Fruit fly (Drosophila melanogaster) whole organism, wandering third instar larva: ENCODE results near the gene CG46427.
A peak's percentile ranks its signal among the peaks of the same experiment; 100 is the strongest.

Source experiments
- Abd-B ChIP-seq: fragments of >200 bp; optimal IDR thresholded peaks from 2 replicates; lab custom pipeline; 2017; ENCODE audit warnings: missing biosample characterization, missing genetic modification characterization
- CG32264 ChIP-seq: fragments of 200-800 bp; sonication (Bioruptor generic); optimal IDR thresholded peaks from 2 replicates; lab custom pipeline; 2016; ENCODE audit warnings: missing biosample characterization, missing genetic modification characterization
- CG9705 ChIP-seq: fragments of 200-800 bp; sonication (Bioruptor generic); optimal IDR thresholded peaks from 2 replicates; lab custom pipeline; 2018; ENCODE audit warnings: missing biosample characterization, mild to moderate bottlenecking, missing genetic modification characterization
- CrebA ChIP-seq: fragments of 200-800 bp; sonication (Bioruptor generic); optimal IDR thresholded peaks from 2 replicates; lab custom pipeline; 2016; ENCODE audit warnings: missing biosample characterization, mild to moderate bottlenecking, missing genetic modification characterization, borderline replicate concordance
- Dfd ChIP-seq: fragments of >200 bp; optimal IDR thresholded peaks from 2 replicates; lab custom pipeline; 2017; ENCODE audit warnings: missing biosample characterization, missing genetic modification characterization
- Dif ChIP-seq: fragments of 200-275, 200-300 bp; sonication (Bioruptor generic); optimal IDR thresholded peaks from 2 replicates; lab custom pipeline; 2018; ENCODE audit warnings: missing biosample characterization, missing genetic modification characterization; ENCODE audit not compliant: partially characterized antibody
- GATAd ChIP-seq: sonication (Bioruptor generic); optimal IDR thresholded peaks from 2 replicates; lab custom pipeline; 2016; ENCODE audit warnings: missing biosample characterization, missing genetic modification characterization
- HLH106 ChIP-seq: fragments of 200-800 bp; optimal IDR thresholded peaks from 3 replicates; lab custom pipeline; 2019; ENCODE audit warnings: missing biosample characterization, mild to moderate bottlenecking, missing genetic modification characterization, moderate library complexity
- Hnf4 ChIP-seq: fragments of 200-800 bp; sonication (Bioruptor generic); optimal IDR thresholded peaks from 2 replicates; lab custom pipeline; 2016; ENCODE audit warnings: missing biosample characterization, mild to moderate bottlenecking, missing genetic modification characterization
- Hr78 ChIP-seq: fragments of >200 bp; optimal IDR thresholded peaks from 2 replicates; lab custom pipeline; 2017; ENCODE audit warnings: missing biosample characterization, missing genetic modification characterization
- Hr83 ChIP-seq: fragments of 200-300 bp; sonication (Bioruptor generic); optimal IDR thresholded peaks from 2 replicates; lab custom pipeline; 2016; ENCODE audit warnings: missing biosample characterization, mild to moderate bottlenecking, missing genetic modification characterization, moderate library complexity; ENCODE audit not compliant: poor library complexity, severe bottlenecking
- Jra ChIP-seq: sonication (Bioruptor generic); optimal IDR thresholded peaks from 2 replicates; lab custom pipeline; 2016; ENCODE audit warnings: missing biosample characterization, missing genetic modification characterization
- Mio ChIP-seq: sonication (Bioruptor generic); optimal IDR thresholded peaks from 2 replicates; lab custom pipeline; 2016; ENCODE audit warnings: missing biosample characterization, missing genetic modification characterization
- Myc ChIP-seq: fragments of >200 bp; optimal IDR thresholded peaks from 2 replicates; lab custom pipeline; 2017
- N ChIP-seq: fragments of >200 bp; optimal IDR thresholded peaks from 2 replicates; lab custom pipeline; 2018; ENCODE audit warnings: missing biosample characterization, missing external identifiers, missing genetic modification characterization
- OdsH ChIP-seq: fragments of 200-800 bp; sonication (Bioruptor generic); optimal IDR thresholded peaks from 2 replicates; lab custom pipeline; 2016; ENCODE audit warnings: missing biosample characterization, mild to moderate bottlenecking, missing genetic modification characterization
- Rel ChIP-seq, 2 experiments: fragments of 200-800 bp; sonication (Bioruptor generic) in 1 of 2; optimal IDR thresholded peaks; 2 replicates in 1 of 2; 3 replicates in 1 of 2; lab custom pipeline; 2016 to 2019; ENCODE audit warnings: mild to moderate bottlenecking in 2 of 2, missing biosample characterization in 2 of 2, missing genetic modification characterization in 2 of 2, moderate library complexity in 1 of 2
- Sp1 ChIP-seq: fragments of 200-800 bp; sonication (Bioruptor generic); optimal IDR thresholded peaks from 3 replicates; lab custom pipeline; 2019; ENCODE audit warnings: missing biosample characterization, mild to moderate bottlenecking, missing genetic modification characterization, moderate library complexity
- Vsx2 ChIP-seq: fragments of 200-300, 225-300 bp; sonication (Bioruptor generic); optimal IDR thresholded peaks from 2 replicates; lab custom pipeline; 2018; ENCODE audit warnings: missing biosample characterization, missing genetic modification characterization; ENCODE audit not compliant: partially characterized antibody
- br ChIP-seq: fragments of 200-800 bp; sonication (Bioruptor generic); optimal IDR thresholded peaks from 2 replicates; lab custom pipeline; 2016; ENCODE audit warnings: missing biosample characterization, missing genetic modification characterization
- brk ChIP-seq: fragments of 200-800 bp; sonication (Bioruptor generic); optimal IDR thresholded peaks from 2 replicates; lab custom pipeline; 2016; ENCODE audit warnings: missing biosample characterization, mild to moderate bottlenecking, missing genetic modification characterization
- dl ChIP-seq, 2 experiments: fragments of 175-275, 200-275 bp in 1 of 2; fragments of 200-275 bp in 1 of 2; sonication (Bioruptor generic); optimal IDR thresholded peaks; lab custom pipeline; 2018; ENCODE audit warnings: mild to moderate bottlenecking in 2 of 2, missing biosample characterization in 2 of 2, missing genetic modification characterization in 2 of 2, moderate library complexity in 2 of 2; ENCODE audit not compliant: partially characterized antibody in 2 of 2, insufficient read depth in 1 of 2
- dmrt93B ChIP-seq: fragments of 200-800 bp; sonication (Bioruptor generic); optimal IDR thresholded peaks from 2 replicates; lab custom pipeline; 2018; ENCODE audit warnings: missing biosample characterization, mild to moderate bottlenecking, missing genetic modification characterization
- dsf ChIP-seq: sonication (Bioruptor generic); optimal IDR thresholded peaks from 2 replicates; lab custom pipeline; 2016; ENCODE audit warnings: missing biosample characterization, missing genetic modification characterization, borderline replicate concordance
- ey ChIP-seq: fragments of 200-800 bp; sonication (Bioruptor generic); optimal IDR thresholded peaks from 2 replicates; lab custom pipeline; 2016; ENCODE audit warnings: missing biosample characterization, missing genetic modification characterization
- foxo ChIP-seq, 2 experiments: fragments of 200-800 bp; sonication (Bioruptor generic); optimal IDR thresholded peaks; 2 replicates in 1 of 2; 3 replicates in 1 of 2; lab custom pipeline; 2016 to 2017; ENCODE audit warnings: missing biosample characterization in 2 of 2, missing genetic modification characterization in 2 of 2
- fru ChIP-seq: fragments of 200-800 bp; sonication (Bioruptor generic); optimal IDR thresholded peaks from 3 replicates; lab custom pipeline; 2016; ENCODE audit warnings: missing biosample characterization, mild to moderate bottlenecking, missing genetic modification characterization
- h ChIP-seq: fragments of 200-800 bp; sonication (Bioruptor generic); optimal IDR thresholded peaks from 3 replicates; lab custom pipeline; 2016; ENCODE audit warnings: missing biosample characterization, mild to moderate bottlenecking, missing genetic modification characterization
- jim ChIP-seq: fragments of 175-275, 200-325 bp; sonication (Bioruptor generic); optimal IDR thresholded peaks from 2 replicates; lab custom pipeline; 2016; ENCODE audit warnings: missing biosample characterization, mild to moderate bottlenecking, missing genetic modification characterization
- lola ChIP-seq: fragments of >200 bp; optimal IDR thresholded peaks from 2 replicates; lab custom pipeline; 2017; ENCODE audit warnings: missing biosample characterization, missing genetic modification characterization
- pan ChIP-seq: fragments of >200 bp; optimal IDR thresholded peaks from 2 replicates; lab custom pipeline; 2017
- psq ChIP-seq: fragments of 200-800 bp; sonication (Bioruptor generic); optimal IDR thresholded peaks from 3 replicates; lab custom pipeline; 2017; ENCODE audit warnings: missing biosample characterization, mild to moderate bottlenecking, missing genetic modification characterization, moderate library complexity
- rgr ChIP-seq: fragments of 200-800 bp; sonication (Bioruptor generic); optimal IDR thresholded peaks from 3 replicates; lab custom pipeline; 2016; ENCODE audit warnings: missing biosample characterization, mild to moderate bottlenecking, missing genetic modification characterization
- sage ChIP-seq: fragments of 200-800 bp; sonication (Bioruptor generic); optimal IDR thresholded peaks from 2 replicates; lab custom pipeline; 2016; ENCODE audit warnings: missing biosample characterization, mild to moderate bottlenecking, missing genetic modification characterization
- sv ChIP-seq: fragments of 200-800 bp; sonication (Bioruptor generic); optimal IDR thresholded peaks from 3 replicates; lab custom pipeline; 2016; ENCODE audit warnings: missing biosample characterization, missing genetic modification characterization
- tai ChIP-seq: sonication (Bioruptor generic); optimal IDR thresholded peaks from 2 replicates; lab custom pipeline; 2016; ENCODE audit warnings: missing biosample characterization, missing genetic modification characterization
- usp ChIP-seq: fragments of >200 bp; optimal IDR thresholded peaks from 2 replicates; lab custom pipeline; 2017; ENCODE audit warnings: missing biosample characterization, missing genetic modification characterization
- woc ChIP-seq: sonication (Bioruptor generic); optimal IDR thresholded peaks from 2 replicates; lab custom pipeline; 2016; ENCODE audit warnings: missing biosample characterization, mild to moderate bottlenecking, missing genetic modification characterization

CG46427 gene

DNA sequence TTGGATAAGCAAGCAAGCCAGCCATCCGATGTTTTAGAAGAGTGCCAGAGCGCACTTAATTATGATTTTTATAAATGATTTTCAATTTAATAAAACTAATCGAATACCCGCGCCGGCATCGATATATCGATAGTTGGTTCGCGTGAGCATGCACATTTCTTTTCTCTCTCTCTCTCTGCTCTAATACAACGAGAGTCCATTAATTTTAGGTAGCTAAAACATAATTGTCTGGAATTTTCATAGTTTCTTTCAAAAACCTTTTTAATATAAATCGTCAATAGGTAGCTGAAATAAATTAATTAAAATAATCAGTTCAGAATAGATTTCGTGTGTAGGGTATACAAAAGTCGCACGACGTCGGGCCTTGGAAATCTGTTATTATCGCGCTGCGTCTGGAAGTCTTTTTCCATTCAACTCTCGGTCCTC is 10.0 kb upstream of the CG46427 start, which contains the start of gene CG18549:
Gene CG18549 (plus strand): TSS at position 408 of the 426 bp plus-strand sequence.
- peak; percentile 100 for TF ChIP-seq fru
- TF ChIP-seq sv: peak; percentile 99
- TF ChIP-seq dl (GFP tag; optimal IDR thresholded peaks at IDR 0.05; lab: Kevin White, UChicago; ENCODE audit: insufficient read depth in 1 of 2, partially characterized antibody in 2 of 2): no peak
- no peak for TF ChIP-seq Abd-B
- peak; percentile 100 for TF ChIP-seq rgr (GFP tag; lab: Kevin White, UChicago)
- peak; percentile 97 for TF ChIP-seq Hr83 (GFP tag; lab: Kevin White, UChicago)
- peak; percentile 99 for TF ChIP-seq psq (GFP tag; lab: Kevin White, UChicago)
- TF ChIP-seq Rel (GFP tag; optimal IDR thresholded peaks at IDR 0.05; lab: Kevin White, UChicago): peak; percentile 99
- TF ChIP-seq Rel (tag; optimal IDR thresholded peaks at IDR 0.05; lab: Kevin White, UChicago): peak; percentile 98
- TF ChIP-seq jim (GFP tag; lab: Kevin White, UChicago): peak; percentile 24
- TF ChIP-seq Sp1 (GFP tag; lab: Kevin White, UChicago): peak; percentile 100
- peak; percentile 100 for TF ChIP-seq CG9705 (GFP tag; lab: Kevin White, UChicago)
- TF ChIP-seq woc (GFP tag; lab: Kevin White, UChicago): peak; percentile 100
- TF ChIP-seq Mio (GFP tag; lab: Kevin White, UChicago): peak; percentile 95
- peak; percentile 98 for TF ChIP-seq dsf (GFP tag; lab: Kevin White, UChicago)
- no peak for TF ChIP-seq usp (GFP tag; lab: Kevin White, UChicago)
- no peak for TF ChIP-seq Hr78 (GFP tag; lab: Kevin White, UChicago)
- TF ChIP-seq br: peak; percentile 100
- TF ChIP-seq Dfd (GFP tag; lab: Kevin White, UChicago): peak; percentile 96
- TF ChIP-seq brk (GFP tag; lab: Kevin White, UChicago): peak; percentile 99
- TF ChIP-seq Hnf4 (GFP tag; lab: Kevin White, UChicago): peak; percentile 100
- no peak for TF ChIP-seq pan (lab: Kevin White, UChicago)
- peak; percentile 99 for TF ChIP-seq Jra (GFP tag; lab: Kevin White, UChicago)
- TF ChIP-seq ey (GFP tag; lab: Kevin White, UChicago): peak; percentile 100
- peak; percentile 99 for TF ChIP-seq dmrt93B (GFP tag; lab: Kevin White, UChicago)
- peak; percentile 100 for TF ChIP-seq CG32264 (GFP tag; lab: Kevin White, UChicago)
- TF ChIP-seq foxo (GFP tag; optimal IDR thresholded peaks at IDR 0.05; lab: Kevin White, UChicago): peak; percentile 100
- TF ChIP-seq tai (GFP tag; lab: Kevin White, UChicago): peak; percentile 98
- TF ChIP-seq sage (GFP tag; lab: Kevin White, UChicago): peak; percentile 100
- peak; percentile 100 for TF ChIP-seq h (GFP tag; lab: Kevin White, UChicago)
- TF ChIP-seq N: no peak
- TF ChIP-seq Myc (lab: Kevin White, UChicago): no peak
- TF ChIP-seq lola: no peak
- peak; percentile 100 for TF ChIP-seq HLH106 (tag; lab: Kevin White, UChicago)
- no peak for TF ChIP-seq Dif (GFP tag; lab: Kevin White, UChicago)
- no peak for TF ChIP-seq CrebA (GFP tag; lab: Kevin White, UChicago)
- TF ChIP-seq GATAd (GFP tag; lab: Kevin White, UChicago): no peak
- TF ChIP-seq Vsx2 (GFP tag; lab: Kevin White, UChicago): no peak
- peak; percentile 100 for TF ChIP-seq OdsH (GFP tag; lab: Kevin White, UChicago)

DNA sequence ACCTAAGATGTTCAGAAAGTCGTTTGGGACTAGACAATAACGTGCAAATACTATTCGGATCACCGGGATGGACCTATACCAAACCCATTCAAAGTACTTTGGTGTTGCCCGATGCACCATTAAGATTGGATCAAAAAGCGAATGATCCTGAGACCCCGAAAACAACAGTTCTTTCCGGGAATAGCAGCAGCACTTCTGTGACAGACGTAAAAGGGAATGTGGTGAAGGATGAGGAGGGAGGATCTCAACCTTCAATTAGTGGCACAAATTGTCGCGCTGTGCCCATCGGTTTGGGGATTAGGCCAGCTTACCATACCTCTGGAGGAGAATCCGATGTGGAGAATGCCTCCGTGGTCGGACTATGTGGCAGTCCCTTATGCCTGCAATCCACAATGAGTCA is 9.4 kb upstream of the CG46427 start:
- TF ChIP-seq tai (GFP tag; lab: Kevin White, UChicago) (no peak), Dif (GFP tag; lab: Kevin White, UChicago) (no peak), dl (GFP tag; optimal IDR thresholded peaks at IDR 0.05; lab: Kevin White, UChicago; ENCODE audit: insufficient read depth in 1 of 2, partially characterized antibody in 2 of 2) (no peak), Myc (lab: Kevin White, UChicago) (no peak), pan (lab: Kevin White, UChicago) (no peak), Sp1 (GFP tag; lab: Kevin White, UChicago) (no peak), jim (GFP tag; lab: Kevin White, UChicago) (no peak), lola (no peak), rgr (GFP tag; lab: Kevin White, UChicago) (no peak), dsf (GFP tag; lab: Kevin White, UChicago) (no peak), h (GFP tag; lab: Kevin White, UChicago) (no peak)
- TF ChIP-seq, all 38 proteins: peak for 0
